Fruit fly (Drosophila melanogaster) whole organism, embryonic: ENCODE measurements around the gene CNMa.

ENCODE experiments used
- B-H2 ChIP-seq: fragments of 200-800 bp; sonication (Bioruptor generic); optimal IDR thresholded peaks from 2 replicates; lab custom pipeline; 2018; ENCODE audit warnings: missing biosample characterization, mild to moderate bottlenecking, missing genetic modification characterization
- BtbVII ChIP-seq: fragments of 200-800 bp; sonication (Bioruptor generic); optimal IDR thresholded peaks from 3 replicates; lab custom pipeline; 2017; ENCODE audit warnings: missing biosample characterization, mild to moderate bottlenecking, missing genetic modification characterization
- CG10654 ChIP-seq: fragments of 200-800 bp; sonication (Bioruptor generic); optimal IDR thresholded peaks from 2 replicates; lab custom pipeline; 2016; ENCODE audit warnings: missing biosample characterization, missing genetic modification characterization
- CG11504 ChIP-seq: fragments of 200-800 bp; sonication (Bioruptor generic); optimal IDR thresholded peaks from 3 replicates; lab custom pipeline; 2019; ENCODE audit warnings: missing biosample characterization, mild to moderate bottlenecking, missing genetic modification characterization, moderate library complexity
- CG12391 ChIP-seq: fragments of 200-800 bp; sonication (Bioruptor generic); optimal IDR thresholded peaks from 3 replicates; lab custom pipeline; 2018; ENCODE audit warnings: missing biosample characterization, mild to moderate bottlenecking, missing genetic modification characterization, moderate library complexity
- CG12744 ChIP-seq: fragments of 200-800 bp; sonication (Bioruptor generic); optimal IDR thresholded peaks from 2 replicates; lab custom pipeline; 2016; ENCODE audit warnings: missing biosample characterization, missing genetic modification characterization
- CG12769 ChIP-seq: fragments of 200-800 bp; sonication (Bioruptor generic); optimal IDR thresholded peaks from 2 replicates; lab custom pipeline; 2019; ENCODE audit warnings: missing biosample characterization, mild to moderate bottlenecking, missing genetic modification characterization, moderate library complexity
- CG13624 ChIP-seq: fragments of 200-800 bp; sonication (Bioruptor generic); optimal IDR thresholded peaks from 2 replicates; lab custom pipeline; 2016; ENCODE audit warnings: missing biosample characterization, missing genetic modification characterization
- CG18011 ChIP-seq: fragments of 200-800 bp; sonication (Bioruptor generic); optimal IDR thresholded peaks from 2 replicates; lab custom pipeline; 2017; ENCODE audit warnings: missing biosample characterization, missing genetic modification characterization, mild to moderate bottlenecking, moderate library complexity, missing genotype
- CG32532 ChIP-seq: fragments of 200-800 bp; sonication (Bioruptor generic); IDR thresholded peaks from 2 replicates; pipeline ENCODE4 v1.3.6; 2022; ENCODE audit warnings: missing biosample characterization, missing genetic modification characterization
- CG42726 ChIP-seq: fragments of 200-800 bp; sonication (Bioruptor generic); IDR thresholded peaks from 2 replicates; pipeline ENCODE4 v1.3.6; 2022; ENCODE audit warnings: missing biosample characterization, missing genetic modification characterization; ENCODE audit not compliant: partially characterized antibody
- CG4707 ChIP-seq: fragments of 200-800 bp; sonication (Bioruptor generic); optimal IDR thresholded peaks from 2 replicates; lab custom pipeline; 2018; ENCODE audit warnings: missing biosample characterization, mild to moderate bottlenecking, missing genetic modification characterization, moderate library complexity
- CG6791 ChIP-seq: fragments of 200-800 bp; sonication (Bioruptor generic); IDR thresholded peaks from 3 replicates; pipeline ENCODE4 v1.3.6; 2022; ENCODE audit warnings: missing biosample characterization, missing genetic modification characterization; ENCODE audit not compliant: partially characterized antibody
- CG8388 ChIP-seq: fragments of 200-800 bp; sonication (Bioruptor generic); optimal IDR thresholded peaks from 2 replicates; lab custom pipeline; 2019; ENCODE audit warnings: missing biosample characterization, mild to moderate bottlenecking, missing genetic modification characterization, moderate library complexity
- CG9609 ChIP-seq: fragments of 200-800 bp; sonication (Bioruptor generic); optimal IDR thresholded peaks from 3 replicates; lab custom pipeline; 2016; ENCODE audit warnings: missing biosample characterization, missing genetic modification characterization
- CG9817 ChIP-seq: fragments of 200-800 bp; sonication (Bioruptor generic); optimal IDR thresholded peaks from 2 replicates; lab custom pipeline; 2018; ENCODE audit warnings: missing biosample characterization, mild to moderate bottlenecking, missing genetic modification characterization, moderate library complexity
- Deaf1 ChIP-seq: fragments of 200-800 bp; optimal IDR thresholded peaks from 3 replicates; lab custom pipeline; 2019; ENCODE audit warnings: missing biosample characterization, mild to moderate bottlenecking, missing genetic modification characterization, moderate library complexity
- E2f2 ChIP-seq: fragments of 200-800 bp; sonication (Bioruptor generic); IDR thresholded peaks from 2 replicates; pipeline ENCODE4 v1.3.6; 2022; ENCODE audit warnings: missing biosample characterization, missing genetic modification characterization
- Ets97D ChIP-seq: fragments of 200-800 bp; sonication (Bioruptor generic); optimal IDR thresholded peaks from 3 replicates; lab custom pipeline; 2016; ENCODE audit warnings: missing biosample characterization, missing genetic modification characterization
- HLH54F ChIP-seq: fragments of 200-800 bp; sonication (Bioruptor generic); optimal IDR thresholded peaks from 3 replicates; lab custom pipeline; 2016; ENCODE audit warnings: missing biosample characterization, missing genetic modification characterization
- Hmx ChIP-seq: fragments of 200-800 bp; sonication (Bioruptor generic); optimal IDR thresholded peaks from 2 replicates; lab custom pipeline; 2016; ENCODE audit warnings: missing biosample characterization, missing genetic modification characterization
- Hr39 ChIP-seq: fragments of >200 bp; optimal IDR thresholded peaks from 2 replicates; lab custom pipeline; 2017
- Mad ChIP-seq: fragments of 200-800 bp; sonication (Bioruptor generic); optimal IDR thresholded peaks from 2 replicates; lab custom pipeline; 2016; ENCODE audit warnings: missing biosample characterization, missing genetic modification characterization
- Rfx ChIP-seq: fragments of 200-800 bp; sonication (Bioruptor generic); IDR thresholded peaks from 2 replicates; pipeline ENCODE4 v1.3.6; 2022; ENCODE audit warnings: missing biosample characterization, missing genetic modification characterization
- Sin3A ChIP-seq: fragments of >200 bp; optimal IDR thresholded peaks from 2 replicates; lab custom pipeline; 2018
- Stat92E ChIP-seq, 3 experiments: fragments of >200 bp in 2 of 3; fragments of 200-800 bp in 1 of 3; sonication (Bioruptor generic) in 1 of 3; optimal IDR thresholded peaks; 2 replicates each; lab custom pipeline; 2017 to 2019; ENCODE audit warnings: missing biosample characterization in 3 of 3, missing genetic modification characterization in 3 of 3, mild to moderate bottlenecking in 1 of 3, moderate library complexity in 1 of 3
- Taf1 ChIP-seq: fragments of 200-800 bp; sonication (Bioruptor generic); IDR thresholded peaks from 2 replicates; pipeline ENCODE4 v1.3.6; 2022; ENCODE audit warnings: missing biosample characterization, missing genetic modification characterization
- Xrp1 ChIP-seq: fragments of 200-800 bp; sonication (Bioruptor generic); IDR thresholded peaks from 2 replicates; pipeline ENCODE4 v1.3.6; 2022; ENCODE audit warnings: missing biosample characterization, missing genetic modification characterization
- amos ChIP-seq: fragments of 200-800 bp; sonication (Bioruptor generic); IDR thresholded peaks from 2 replicates; pipeline ENCODE4 v1.3.6; 2022; ENCODE audit warnings: missing biosample characterization, missing genetic modification characterization; ENCODE audit not compliant: partially characterized antibody
- ase ChIP-seq: fragments of 200-800 bp; sonication (Bioruptor generic); IDR thresholded peaks from 3 replicates; pipeline ENCODE4 v1.3.6; 2022; ENCODE audit warnings: missing biosample characterization, missing genetic modification characterization
- bbx ChIP-seq: fragments of 200-800 bp; sonication (Bioruptor generic); IDR thresholded peaks from 2 replicates; pipeline ENCODE4 v1.3.6; 2022; ENCODE audit warnings: missing biosample characterization, missing genetic modification characterization; ENCODE audit not compliant: partially characterized antibody
- corto ChIP-seq: fragments of 200-800 bp; sonication (Bioruptor generic); optimal IDR thresholded peaks from 2 replicates; lab custom pipeline; 2016; ENCODE audit warnings: missing biosample characterization, mild to moderate bottlenecking, missing genetic modification characterization, moderate library complexity
- croc ChIP-seq: fragments of 200-800 bp; sonication (Bioruptor generic); conservative IDR thresholded peaks from 3 replicates; pipeline ENCODE4 v1.3.6; 2022; ENCODE audit warnings: missing biosample characterization, missing genetic modification characterization
- dm ChIP-seq: fragments of 200-800 bp; sonication (Bioruptor generic); optimal IDR thresholded peaks from 3 replicates; lab custom pipeline; 2016; ENCODE audit warnings: missing biosample characterization, missing genetic modification characterization
- dpn ChIP-seq, 2 experiments: fragments of 200-800 bp; sonication (Bioruptor generic); optimal IDR thresholded peaks; 3 replicates each; lab custom pipeline; 2016; ENCODE audit warnings: missing biosample characterization in 2 of 2, missing genetic modification characterization in 2 of 2
- esg ChIP-seq: fragments of 200-800 bp; sonication (Bioruptor generic); conservative IDR thresholded peaks from 2 replicates; pipeline ENCODE4 v1.3.6; 2022; ENCODE audit warnings: missing biosample characterization, missing genetic modification characterization
- gfzf ChIP-seq: fragments of 200-800 bp; sonication (Bioruptor generic); optimal IDR thresholded peaks from 2 replicates; lab custom pipeline; 2016; ENCODE audit warnings: missing biosample characterization, mild to moderate bottlenecking, missing genetic modification characterization, moderate library complexity
- ham ChIP-seq: fragments of 200-800 bp; sonication (Bioruptor generic); IDR thresholded peaks from 2 replicates; pipeline ENCODE4 v1.3.6; 2022; ENCODE audit warnings: missing biosample characterization, missing genetic modification characterization
- hb ChIP-seq: fragments of 200-800 bp; sonication (Bioruptor generic); IDR thresholded peaks from 3 replicates; pipeline ENCODE4 v1.3.6; 2022; ENCODE audit warnings: missing biosample characterization, missing genetic modification characterization; ENCODE audit not compliant: partially characterized antibody
- her ChIP-seq: fragments of 200-800 bp; sonication (Bioruptor generic); optimal IDR thresholded peaks from 2 replicates; lab custom pipeline; 2016; ENCODE audit warnings: missing biosample characterization, missing genetic modification characterization
- mirr ChIP-seq: fragments of 200-800 bp; sonication (Bioruptor generic); optimal IDR thresholded peaks from 3 replicates; lab custom pipeline; 2018; ENCODE audit warnings: missing biosample characterization, mild to moderate bottlenecking, missing genetic modification characterization
- odd ChIP-seq: fragments of 200-800 bp; sonication (Bioruptor generic); optimal IDR thresholded peaks from 2 replicates; lab custom pipeline; 2017; ENCODE audit warnings: missing biosample characterization, mild to moderate bottlenecking, missing genetic modification characterization
- pb ChIP-seq: fragments of 200-800 bp; sonication (Bioruptor generic); optimal IDR thresholded peaks from 3 replicates; lab custom pipeline; 2016; ENCODE audit warnings: missing biosample characterization, missing genetic modification characterization
- rib ChIP-seq: fragments of 200-800 bp; sonication (Bioruptor generic); IDR thresholded peaks from 2 replicates; pipeline ENCODE4 v1.3.6; 2022; ENCODE audit warnings: missing biosample characterization, missing genetic modification characterization
- run ChIP-seq: fragments of 200-800 bp; sonication (Bioruptor generic); optimal IDR thresholded peaks from 3 replicates; lab custom pipeline; 2018; ENCODE audit warnings: missing biosample characterization, mild to moderate bottlenecking, missing genetic modification characterization
- sens ChIP-seq: fragments of 200-800 bp; sonication (Bioruptor generic); peaks from one replicate; lab custom pipeline; 2016; ENCODE audit warnings: missing biosample characterization, missing genetic modification characterization
- shn ChIP-seq: fragments of 200-800 bp; sonication (Bioruptor generic); optimal IDR thresholded peaks from 3 replicates; lab custom pipeline; 2016; ENCODE audit warnings: missing biosample characterization, missing genetic modification characterization
- tna ChIP-seq: fragments of 200-800 bp; sonication (Bioruptor generic); IDR thresholded peaks from 2 replicates; pipeline ENCODE4 v1.3.6; 2022; ENCODE audit warnings: missing biosample characterization, missing genetic modification characterization; ENCODE audit not compliant: partially characterized antibody
- trem ChIP-seq: fragments of 200-800 bp; optimal IDR thresholded peaks from 3 replicates; lab custom pipeline; 2019; ENCODE audit warnings: missing biosample characterization, mild to moderate bottlenecking, missing genetic modification characterization, moderate library complexity
- yki ChIP-seq: fragments of >200 bp; optimal IDR thresholded peaks from 3 replicates; lab custom pipeline; 2018
- zfh2 ChIP-seq: fragments of 200-800 bp; sonication (Bioruptor generic); optimal IDR thresholded peaks from 2 replicates; lab custom pipeline; 2016; ENCODE audit warnings: missing biosample characterization, missing genetic modification characterization

CNMa gene

dm6 chr3L:1876215-1876625 is 20.8 kb upstream of the CNMa start, which contains the start of gene dre4 (continued):
- peak; percentile 88 for TF ChIP-seq E2f2
- peak; percentile 72 for TF ChIP-seq her (GFP tag; lab: Kevin White, UChicago)
- TF ChIP-seq run = peak; percentile 57
- TF ChIP-seq CG12769 (tag; lab: Kevin White, UChicago) = peak; percentile 66
- peak; percentile 15; the same call in 1 of the 3 replicates for TF ChIP-seq croc
- no peak for TF ChIP-seq Hr39 (lab: Kevin White, UChicago)
- TF ChIP-seq esg = peak; percentile 45; the same call in 1 of the 2 replicates
- TF ChIP-seq yki (lab: Kevin White, UChicago) = no peak
- TF ChIP-seq Xrp1 (GFP tag; lab: Robert Waterston, UW) = peak; percentile 80
- TF ChIP-seq CG9609 = peak; percentile 71
- TF ChIP-seq ham (GFP tag; lab: Robert Waterston, UW) = no peak
- peak; percentile 62 for TF ChIP-seq amos (GFP tag; lab: Robert Waterston, UW)
- peak; percentile 97 for TF ChIP-seq gfzf
- TF ChIP-seq pb = peak; percentile 23
- TF ChIP-seq dm = peak; percentile 66
- TF ChIP-seq CG9817 (tag; lab: Kevin White, UChicago) = peak; percentile 24
- peak; percentile 74 for TF ChIP-seq HLH54F (GFP tag; lab: Kevin White, UChicago)
- peak; percentile 57 for TF ChIP-seq Taf1 (GFP tag; lab: Robert Waterston, UW)
- TF ChIP-seq CG11504 (tag; lab: Kevin White, UChicago) = peak; percentile 75
- peak; percentile 4 for TF ChIP-seq CG4707 (GFP tag; lab: Kevin White, UChicago)
- peak; percentile 78 for TF ChIP-seq CG12744 (GFP tag; lab: Kevin White, UChicago)
- no peak for TF ChIP-seq Deaf1 (tag; lab: Kevin White, UChicago)
- TF ChIP-seq CG32532 (GFP tag; lab: Robert Waterston, UW) = peak; percentile 85
- TF ChIP-seq Hmx = no peak
- peak; percentile 89 for TF ChIP-seq CG13624 (GFP tag; lab: Kevin White, UChicago)
- peak; percentile 85 for TF ChIP-seq Rfx (GFP tag; lab: Robert Waterston, UW)
- TF ChIP-seq CG8388 (GFP tag; lab: Kevin White, UChicago) = peak; percentile 68
- TF ChIP-seq B-H2 = no peak
- peak; percentile 32 for TF ChIP-seq BtbVII
- TF ChIP-seq corto (GFP tag; lab: Kevin White, UChicago) = no peak
- TF ChIP-seq ase (GFP tag; lab: Robert Waterston, UW) = no peak; the same call in 2 of the 3 replicates
- TF ChIP-seq dpn (GFP tag; optimal IDR thresholded peaks at IDR 0.05; lab: Kevin White, UChicago) = peak; percentile 77 to 80
- TF ChIP-seq Sin3A = peak; percentile 60
- TF ChIP-seq rib (GFP tag; lab: Robert Waterston, UW) = peak; percentile 76; the same call in 1 of the 2 replicates
- no peak for TF ChIP-seq CG6791 (GFP tag; lab: Robert Waterston, UW)
- TF ChIP-seq Mad (GFP tag; lab: Kevin White, UChicago) = peak; percentile 71
- peak; percentile 47 for TF ChIP-seq CG18011 (GFP tag; lab: Kevin White, UChicago)
- TF ChIP-seq sens (GFP tag; lab: Kevin White, UChicago) = peak; percentile 96
- TF ChIP-seq Stat92E (GFP tag; optimal IDR thresholded peaks at IDR 0.05; lab: Kevin White, UChicago) = peak in 1 of 3 experiments; percentile 54
- no peak for TF ChIP-seq mirr (GFP tag; lab: Kevin White, UChicago)
- TF ChIP-seq CG12391 (tag; lab: Kevin White, UChicago) = peak; percentile 79
- TF ChIP-seq hb (GFP tag; lab: Robert Waterston, UW) = no peak
- peak; percentile 66 for TF ChIP-seq shn (GFP tag; lab: Kevin White, UChicago)
- TF ChIP-seq trem (tag; lab: Kevin White, UChicago) = peak; percentile 79
- no peak for TF ChIP-seq tna (GFP tag; lab: Robert Waterston, UW)
- no peak for TF ChIP-seq odd (GFP tag; lab: Kevin White, UChicago)
- peak; percentile 65 for TF ChIP-seq zfh2 (GFP tag; lab: Kevin White, UChicago)
- peak; percentile 57 for TF ChIP-seq CG10654
- peak; percentile 9; the same call in 1 of the 2 replicates for TF ChIP-seq bbx (GFP tag; lab: Robert Waterston, UW)
- no peak for TF ChIP-seq CG42726
- peak; percentile 89 for TF ChIP-seq Ets97D (GFP tag; lab: Kevin White, UChicago)
